Worm (Caenorhabditis elegans): ENCODE results near the gene ZK355.8.
A peak's percentile ranks its signal among the peaks of the same experiment; 100 is the strongest.

Gene ZK355.8

ce11 chrII:2946438-2946837 is 18.8 kb downstream of the ZK355.8 start, which contains the start of gene srw-79:
Gene srw-79, plus strand, starts transcription at chrII:2946738.
- TF ChIP-seq attf-6 (GFP tag; IDR thresholded peaks at IDR 0.05) (no peak), bed-2 (GFP tag; IDR thresholded peaks at IDR 0.05) (no peak), D2030.7 (GFP tag; IDR thresholded peaks at IDR 0.05) (no peak), lag-1 (GFP tag; IDR thresholded peaks at IDR 0.05) (no peak), attf-5 (GFP tag; optimal IDR thresholded peaks at IDR 0.05) (no peak), athp-1 (tag; optimal IDR thresholded peaks at IDR 0.05) (no peak), snpc-1.1 (tag; optimal IDR thresholded peaks at IDR 0.05; ENCODE audit: insufficient read depth) (no peak), pbrm-1 (GFP tag; IDR thresholded peaks at IDR 0.05) (no peak), F33H1.4 (GFP tag; IDR thresholded peaks at IDR 0.05) (no peak), F37B4.10 (GFP tag; IDR thresholded peaks at IDR 0.05) (no peak)

DNA sequence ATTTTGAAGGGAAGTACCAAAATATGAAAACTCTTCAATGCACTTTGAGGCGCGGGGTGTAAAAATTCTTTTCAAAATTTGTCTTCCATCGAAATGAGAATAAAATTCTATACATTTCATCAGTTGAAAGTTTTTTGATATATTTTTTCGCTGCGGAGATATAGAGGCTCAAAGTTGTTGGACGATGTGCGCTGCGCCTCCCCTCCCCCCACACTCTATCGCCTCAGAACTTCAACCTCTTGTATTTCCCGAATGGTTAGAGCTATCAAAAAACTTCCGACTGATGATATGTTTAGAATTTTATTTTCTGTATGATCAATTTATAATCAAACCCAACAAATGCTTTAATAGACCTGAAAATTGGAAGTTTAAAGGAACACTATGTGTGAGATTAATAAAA is 21.0 kb downstream of the ZK355.8 start:
- TF ChIP-seq mxl-1 (tag; optimal IDR thresholded peaks at IDR 0.05) (no peak), somi-1 (GFP tag; optimal IDR thresholded peaks at IDR 0.05) (no peak), madf-6 (GFP tag; IDR thresholded peaks at IDR 0.05) (no peak), pbrm-1 (GFP tag; IDR thresholded peaks at IDR 0.05) (no peak), hmg-1.2 (GFP tag; IDR thresholded peaks at IDR 0.05) (0 out of 2 replicates have a peak, but pooled peaks have one; percentile 27), aptf-3 (GFP tag; IDR thresholded peaks at IDR 0.05) (no peak)

DNA sequence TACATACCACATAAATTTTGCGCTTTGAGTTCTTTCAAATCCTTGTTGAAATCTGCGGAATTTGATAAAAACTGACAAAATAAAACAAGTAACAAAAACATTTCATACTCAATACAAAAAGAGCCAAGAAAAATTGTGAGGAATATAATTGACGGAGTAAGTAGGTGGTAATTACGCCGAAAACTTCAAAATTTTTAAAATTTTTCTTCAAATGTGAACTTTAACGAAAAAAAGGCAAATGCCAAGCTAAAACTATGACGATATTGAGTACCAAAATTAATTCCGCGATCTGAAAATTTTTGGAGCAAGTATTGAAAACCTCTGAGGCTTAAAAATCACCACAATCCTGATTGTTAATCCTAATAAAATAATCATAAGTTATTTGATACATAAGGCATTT is 25.0 kb downstream of the ZK355.8 start, which contains the start of gene irld-51:
irld-51 (minus strand) TSS at position 101 of the 400 bp plus-strand sequence.
- TF ChIP-seq cebp-1 (GFP tag; IDR thresholded peaks at IDR 0.05), result no peak
- no peak for TF ChIP-seq cebp-1 (tag; optimal IDR thresholded peaks at IDR 0.05)
- no peak for TF ChIP-seq rpc-1 (optimal IDR thresholded peaks at IDR 0.05)
- TF ChIP-seq rpc-1 (tag; optimal IDR thresholded peaks at IDR 0.05), result peak; percentile 21

ce11 chrII:2955656-2956115 is 28.1 kb downstream of the ZK355.8 start, which contains the start of gene irld-48:
Gene irld-48, plus strand, starts transcription at chrII:2956065.
- TF ChIP-seq B0261.1 (tag; optimal IDR thresholded peaks at IDR 0.05) (peak; percentile 34), tbp1 (GFP tag; optimal IDR thresholded peaks at IDR 0.05) (peak; percentile 70), nhr-27 (tag; optimal IDR thresholded peaks at IDR 0.05) (no peak), hrde-1 (tag; optimal IDR thresholded peaks at IDR 0.05; ENCODE audit: borderline replicate concordance) (no peak), rpc-1 (optimal IDR thresholded peaks at IDR 0.05) (no peak), rpc-1 (tag; optimal IDR thresholded peaks at IDR 0.05) (peak; percentile 62), lin-26 (GFP tag; IDR thresholded peaks at IDR 0.05) (0 out of 2 replicates have a peak, but pooled peaks have one; percentile 22)

DNA sequence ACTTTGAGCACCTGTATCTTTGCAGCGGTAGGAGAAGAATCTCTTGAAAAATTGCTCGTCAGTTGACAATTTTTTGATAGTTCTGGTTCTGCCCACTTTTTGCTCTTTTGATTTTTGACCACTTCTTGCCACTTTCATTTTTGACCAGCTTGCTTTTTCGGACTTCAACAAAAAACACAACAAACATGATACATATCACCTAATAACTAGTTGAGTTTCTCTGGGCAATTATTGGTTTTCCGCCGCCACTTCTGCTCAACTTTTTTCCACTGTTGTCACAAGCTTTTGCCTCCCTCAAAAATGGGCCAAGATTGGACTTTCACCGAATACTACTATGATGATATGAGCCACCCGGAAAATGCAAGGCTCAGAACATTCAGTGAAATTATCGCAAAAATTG is 30.7 kb downstream of the ZK355.8 start, which contains the start of gene srw-60:
srw-60 (plus strand) TSS at position 301 of the 400 bp plus-strand sequence.
- TF ChIP-seq ceh-58 (GFP tag; IDR thresholded peaks at IDR 0.05) (0 out of 2 replicates have a peak, but pooled peaks have one; percentile 23), pha-4 (tag; optimal IDR thresholded peaks at IDR 0.05) (no peak)

ce11 chrII:2962531-2963164 is 35.0 kb downstream of the ZK355.8 start:
- 0 out of 2 replicates have a peak, but pooled peaks have one; percentile 8 for TF ChIP-seq mcd-1 (GFP tag; IDR thresholded peaks at IDR 0.05)
- TF ChIP-seq hmg-1.2 (GFP tag; IDR thresholded peaks at IDR 0.05), result peak; percentile 40; the same call in 1 of the 2 replicates
- TF ChIP-seq bed-2 (GFP tag; IDR thresholded peaks at IDR 0.05), result no peak
- TF ChIP-seq zfh-2 (GFP tag; conservative IDR thresholded peaks at IDR 0.05), result peak; percentile 76
